Fruit fly (Drosophila melanogaster): ENCODE measurements around the gene CG34012.
A peak's percentile ranks its signal among the peaks of the same experiment; 100 is the strongest.

Gene CG34012

dm6 chr3L:11070372-11070854 is 38.9 kb downstream of the CG34012 start, which contains the start of gene Mocs1 (continued):
- TF ChIP-seq ash1 (GFP tag; optimal IDR thresholded peaks at IDR 0.05) = no peak
- TF ChIP-seq tin (GFP tag; optimal IDR thresholded peaks at IDR 0.05) = no peak
- no peak for TF ChIP-seq mld (GFP tag; IDR thresholded peaks at IDR 0.05; ENCODE audit: partially characterized antibody)
- peak; percentile 53 for TF ChIP-seq Drgx (GFP tag; IDR thresholded peaks at IDR 0.05)
- no peak for TF ChIP-seq Sox102F (GFP tag; optimal IDR thresholded peaks at IDR 0.05)
- no peak for TF ChIP-seq aop (GFP tag; IDR thresholded peaks at IDR 0.05)
- no peak; the same call in 1 of the 2 replicates for TF ChIP-seq sob (GFP tag; IDR thresholded peaks at IDR 0.05)
- TF ChIP-seq CHES-1-like (GFP tag; optimal IDR thresholded peaks at IDR 0.05) = peak; percentile 15
- TF ChIP-seq dpn (GFP tag; optimal IDR thresholded peaks at IDR 0.05) = no peak
- TF ChIP-seq NC2β (GFP tag; optimal IDR thresholded peaks at IDR 0.05) = no peak
- peak; percentile 2 for TF ChIP-seq CG6683 (GFP tag; optimal IDR thresholded peaks at IDR 0.05)
- 0 out of 2 replicates have a peak, but pooled peaks have one; percentile 8 for TF ChIP-seq vvl (GFP tag; IDR thresholded peaks at IDR 0.05)
- no peak for TF ChIP-seq CG3838 (GFP tag; optimal IDR thresholded peaks at IDR 0.05)
- TF ChIP-seq CG18599 (GFP tag; optimal IDR thresholded peaks at IDR 0.05) = peak; percentile 6
- TF ChIP-seq Kr (GFP tag; optimal IDR thresholded peaks at IDR 0.05) = no peak
- peak; percentile 32; the same call in 1 of the 3 replicates for TF ChIP-seq Dbx (GFP tag; IDR thresholded peaks at IDR 0.05)
- no peak for TF ChIP-seq gcm2 (GFP tag; optimal IDR thresholded peaks at IDR 0.05)
- no peak for TF ChIP-seq Myb (GFP tag; optimal IDR thresholded peaks at IDR 0.05)
- no peak for TF ChIP-seq CG9876 (GFP tag; optimal IDR thresholded peaks at IDR 0.05)
- no peak for TF ChIP-seq ato (GFP tag; IDR thresholded peaks at IDR 0.05; ENCODE audit: partially characterized antibody)
- TF ChIP-seq caup (GFP tag; optimal IDR thresholded peaks at IDR 0.05; ENCODE audit: severe bottlenecking) = peak; percentile 6
- no peak for TF ChIP-seq NfI (GFP tag; optimal IDR thresholded peaks at IDR 0.05)
- no peak for TF ChIP-seq trh (GFP tag; optimal IDR thresholded peaks at IDR 0.05)
- no peak for TF ChIP-seq nerfin-1 (tag; optimal IDR thresholded peaks at IDR 0.05)
- peak; percentile 15 for TF ChIP-seq gro (GFP tag; optimal IDR thresholded peaks at IDR 0.05)
- TF ChIP-seq CG12942 (GFP tag; optimal IDR thresholded peaks at IDR 0.05) = no peak
- TF ChIP-seq Deaf1 (tag; optimal IDR thresholded peaks at IDR 0.05) = peak; percentile 8
- TF ChIP-seq BtbVII (GFP tag; optimal IDR thresholded peaks at IDR 0.05) = no peak
- TF ChIP-seq CG1529 (GFP tag; optimal IDR thresholded peaks at IDR 0.05) = no peak
- TF ChIP-seq CG16863 (GFP tag; optimal IDR thresholded peaks at IDR 0.05) = no peak
- TF ChIP-seq gem (tag; optimal IDR thresholded peaks at IDR 0.05) = no peak
- TF ChIP-seq zen2 (GFP tag; IDR thresholded peaks at IDR 0.05; ENCODE audit: partially characterized antibody) = no peak
- peak in 1 of 2 experiments; percentile 96 for TF ChIP-seq Pdp1 (GFP tag; optimal IDR thresholded peaks at IDR 0.05)
- TF ChIP-seq TFAM (GFP tag; optimal IDR thresholded peaks at IDR 0.05) = no peak
- peak; percentile 13; the same call in 1 of the 3 replicates for TF ChIP-seq Mrtf (GFP tag; IDR thresholded peaks at IDR 0.05)
- TF ChIP-seq en (GFP tag; optimal IDR thresholded peaks at IDR 0.05) = no peak
- TF ChIP-seq gsb-n (tag; optimal IDR thresholded peaks at IDR 0.05) = no peak
- TF ChIP-seq CG13296 (GFP tag; optimal IDR thresholded peaks at IDR 0.05) = peak; percentile 5
- peak; percentile 65 for TF ChIP-seq CG34376 (GFP tag; optimal IDR thresholded peaks at IDR 0.05)
- TF ChIP-seq D19A (tag; optimal IDR thresholded peaks at IDR 0.05) = no peak
- TF ChIP-seq CG9797 (GFP tag; optimal IDR thresholded peaks at IDR 0.05) = no peak
- no peak for TF ChIP-seq sima (GFP tag; optimal IDR thresholded peaks at IDR 0.05)
